Fruit fly (Drosophila melanogaster): ENCODE data around the gene Rcd-1r.

The Rcd-1r gene

DNA sequence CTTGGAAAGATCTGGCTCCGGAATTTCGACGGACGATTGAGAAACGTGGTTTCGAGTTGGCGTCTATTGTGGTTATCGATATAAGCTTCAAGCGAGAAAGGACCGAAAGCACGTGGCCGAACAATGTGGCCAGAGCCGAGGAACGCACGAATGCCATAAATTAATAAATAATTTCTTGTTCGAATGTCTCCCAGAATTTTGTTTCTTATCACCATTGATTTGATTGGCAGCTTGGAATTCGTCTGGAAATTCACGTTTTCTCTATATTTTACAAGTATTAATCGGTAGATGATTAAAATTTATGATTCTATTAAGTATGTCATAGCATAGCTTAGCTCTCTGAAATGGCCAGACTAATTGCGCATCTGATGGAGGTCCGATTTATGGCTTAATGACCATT, at the start of gene Rcd-1r:
Gene Rcd-1r, minus strand, starts transcription at position 101 of the 400 bp plus-strand sequence.
- TF ChIP-seq CG8478 (optimal IDR thresholded peaks at IDR 0.05) (no peak), CTCF (optimal IDR thresholded peaks at IDR 0.05) (no peak)

DNA sequence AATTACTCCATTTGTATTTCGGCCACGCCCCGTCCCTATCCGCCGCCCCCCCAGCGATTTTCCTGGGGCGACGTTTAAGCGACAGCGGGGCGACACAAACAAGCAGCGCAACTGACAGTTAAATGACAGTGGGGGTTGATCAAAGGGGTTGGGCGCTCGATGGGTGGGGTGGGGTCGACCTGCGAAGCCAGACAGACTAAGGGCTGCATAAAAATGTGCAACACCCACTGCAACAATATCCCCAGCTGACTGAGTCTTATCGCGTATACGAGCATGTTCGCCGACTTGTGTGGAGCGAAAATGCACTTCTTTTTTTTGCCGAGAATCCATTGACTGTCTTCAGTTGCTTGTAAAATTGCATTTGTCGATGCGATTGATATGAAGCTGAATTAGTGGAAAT, 17.9 kb upstream of the Rcd-1r start, which contains the start of gene CG9582:
Gene CG9582, minus strand, starts transcription at position 101 of the 400 bp plus-strand sequence.
- TF ChIP-seq CG8478 (optimal IDR thresholded peaks at IDR 0.05) (no peak), CTCF (optimal IDR thresholded peaks at IDR 0.05) (no peak)

DNA sequence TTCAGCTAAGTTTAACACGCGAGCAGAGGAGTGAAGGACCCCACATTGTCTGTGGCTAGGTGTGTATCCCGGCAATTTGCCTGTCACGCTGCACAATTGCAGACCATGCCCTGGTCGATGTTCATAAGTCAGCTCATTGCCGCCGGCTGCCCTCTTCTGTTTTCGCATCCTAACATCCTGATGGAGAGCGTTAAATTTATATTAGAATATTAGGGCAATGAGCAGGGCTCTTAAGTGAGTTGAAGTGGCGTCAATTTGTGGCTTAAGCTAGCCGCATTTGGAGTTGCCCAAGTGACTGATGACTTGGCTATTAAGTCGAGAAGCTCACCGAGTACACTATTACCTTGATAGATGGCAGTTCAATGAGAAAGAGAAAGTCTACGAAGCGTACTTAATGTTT, 12.3 kb upstream of the Rcd-1r start:
- TF ChIP-seq CG8478 (optimal IDR thresholded peaks at IDR 0.05) (no peak), CTCF (optimal IDR thresholded peaks at IDR 0.05) (no peak)

DNA sequence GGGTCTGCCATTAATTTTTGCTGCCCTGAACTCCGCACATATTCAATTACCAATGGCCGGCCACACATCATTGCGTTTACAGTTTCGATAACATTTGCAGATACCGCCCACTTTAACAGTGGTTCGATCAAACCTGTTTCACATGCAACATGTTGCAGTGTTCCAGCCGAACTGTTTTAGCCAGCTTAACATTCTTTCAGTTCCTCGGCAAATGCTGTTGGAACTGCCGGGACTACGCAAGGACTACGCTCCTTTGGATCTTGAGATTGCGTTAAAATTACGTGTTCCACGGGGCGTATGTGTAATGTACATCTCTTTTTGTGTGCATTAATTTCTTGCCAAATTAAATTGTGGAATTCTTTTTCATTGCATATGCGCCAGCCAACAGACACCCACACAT, 5.6 kb upstream of the Rcd-1r start:
- TF ChIP-seq CTCF (optimal IDR thresholded peaks at IDR 0.05) (no peak), CG8478 (optimal IDR thresholded peaks at IDR 0.05) (no peak)

DNA sequence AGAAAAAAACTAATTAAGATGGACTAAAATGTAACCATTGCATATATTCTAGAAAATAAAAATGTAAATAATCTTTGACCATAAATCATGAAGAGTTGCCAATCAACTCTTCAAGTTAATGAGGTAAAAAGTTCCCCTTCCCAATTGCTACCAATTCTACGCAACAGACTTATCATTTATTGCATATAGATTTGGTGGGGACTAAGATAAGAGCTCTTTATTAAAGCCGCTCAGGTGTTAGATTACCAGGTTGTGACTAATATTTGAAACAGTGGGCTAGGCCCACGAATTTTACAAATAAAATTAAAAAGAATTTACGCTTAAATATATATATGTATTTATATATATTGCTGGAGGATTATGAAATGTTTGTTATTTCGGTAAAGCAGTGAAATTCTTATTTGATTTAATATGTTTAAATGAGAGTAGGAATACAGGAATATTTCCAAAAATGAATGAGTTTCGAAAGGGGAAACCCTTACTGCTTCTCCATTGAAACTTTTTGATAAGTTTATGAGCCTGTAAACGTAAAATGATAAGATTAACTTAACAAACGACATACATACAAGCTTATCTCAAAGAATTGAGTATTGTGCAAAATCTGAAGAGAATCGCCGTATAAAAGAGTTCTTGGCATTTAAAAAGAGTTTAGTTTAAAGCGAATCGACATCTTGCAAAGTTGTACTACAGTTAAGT, 2.2 kb downstream of the Rcd-1r start, which contains the start of gene CG13102:
Gene CG13102, plus strand, starts transcription at position 646 of the 696 bp plus-strand sequence.
- TF ChIP-seq CG8478 (optimal IDR thresholded peaks at IDR 0.05), result no peak
- no peak for TF ChIP-seq CTCF (optimal IDR thresholded peaks at IDR 0.05)

DNA sequence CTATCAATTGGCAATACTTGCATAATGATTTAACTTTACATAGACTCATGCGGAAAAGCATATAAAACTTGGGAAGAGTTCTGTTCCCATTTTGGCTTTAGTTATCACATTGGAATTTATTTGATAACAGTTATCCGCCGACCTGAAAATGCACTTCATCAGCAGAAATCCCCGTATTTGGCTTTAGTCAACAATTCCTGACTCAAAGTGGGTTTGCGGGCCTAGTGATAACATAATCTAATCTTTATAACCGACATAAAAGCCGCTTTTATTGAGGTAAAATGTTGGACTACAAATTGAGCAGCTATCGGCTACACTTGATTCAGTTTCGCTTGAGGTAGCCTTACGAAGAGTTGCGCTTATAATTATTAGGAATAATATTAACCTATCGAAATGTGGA, 3.6 kb downstream of the Rcd-1r start, which contains the start of gene CG9568:
Gene CG9568, plus strand, starts transcription at position 317 of the 400 bp plus-strand sequence.
- no peak for TF ChIP-seq CG8478 (optimal IDR thresholded peaks at IDR 0.05)

DNA sequence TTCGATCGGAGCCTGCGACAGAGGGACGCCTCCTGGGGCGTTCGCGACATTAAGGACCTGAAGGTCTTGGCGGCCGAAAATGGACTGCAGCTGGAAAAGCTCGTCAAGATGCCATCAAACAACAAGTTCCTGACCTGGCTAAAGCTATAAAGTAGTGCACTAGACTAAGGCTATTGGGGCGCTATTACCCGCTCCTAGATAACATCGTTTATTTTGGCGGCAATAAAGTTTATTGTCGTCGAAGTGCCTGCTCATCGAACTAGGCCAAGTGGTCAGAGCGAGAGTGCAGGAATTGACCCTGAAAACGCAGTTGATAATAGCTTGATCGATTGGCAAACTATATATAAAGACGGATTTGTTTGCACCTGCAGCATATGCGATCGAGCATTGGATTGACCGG, 15.6 kb downstream of the Rcd-1r start, which contains the start of gene Try29F:
Gene Try29F, plus strand, starts transcription at position 301 of the 400 bp plus-strand sequence.
- TF ChIP-seq CTCF (optimal IDR thresholded peaks at IDR 0.05) (no peak), CG8478 (optimal IDR thresholded peaks at IDR 0.05) (no peak)

DNA sequence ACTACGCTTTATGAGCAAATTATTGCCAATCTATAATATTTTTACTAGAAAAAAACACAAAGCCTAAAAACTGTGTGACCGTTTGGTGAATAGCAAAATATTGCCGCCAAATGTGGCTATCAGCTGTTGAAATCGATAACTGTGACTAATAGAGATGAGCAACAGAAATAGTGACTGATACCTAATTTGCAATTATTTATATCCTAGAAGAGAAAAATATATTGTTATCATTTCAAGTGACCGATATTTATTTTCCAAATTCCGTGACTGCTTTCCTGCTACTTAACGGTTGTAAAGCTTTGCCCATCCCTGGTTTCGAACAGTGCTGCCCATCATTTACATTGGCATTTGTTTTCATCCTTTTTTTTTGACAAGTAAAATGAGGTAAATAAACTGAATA, 16.6 kb downstream of the Rcd-1r start, which contains the start of the genes alien and CG18661:
Gene alien, minus strand, starts transcription at position 95 of the 400 bp plus-strand sequence.
Gene CG18661, plus strand, starts transcription at position 321 of the 400 bp plus-strand sequence.
- TF ChIP-seq CTCF (optimal IDR thresholded peaks at IDR 0.05) (peak; percentile 16 to 48), CG8478 (optimal IDR thresholded peaks at IDR 0.05) (no peak)

DNA sequence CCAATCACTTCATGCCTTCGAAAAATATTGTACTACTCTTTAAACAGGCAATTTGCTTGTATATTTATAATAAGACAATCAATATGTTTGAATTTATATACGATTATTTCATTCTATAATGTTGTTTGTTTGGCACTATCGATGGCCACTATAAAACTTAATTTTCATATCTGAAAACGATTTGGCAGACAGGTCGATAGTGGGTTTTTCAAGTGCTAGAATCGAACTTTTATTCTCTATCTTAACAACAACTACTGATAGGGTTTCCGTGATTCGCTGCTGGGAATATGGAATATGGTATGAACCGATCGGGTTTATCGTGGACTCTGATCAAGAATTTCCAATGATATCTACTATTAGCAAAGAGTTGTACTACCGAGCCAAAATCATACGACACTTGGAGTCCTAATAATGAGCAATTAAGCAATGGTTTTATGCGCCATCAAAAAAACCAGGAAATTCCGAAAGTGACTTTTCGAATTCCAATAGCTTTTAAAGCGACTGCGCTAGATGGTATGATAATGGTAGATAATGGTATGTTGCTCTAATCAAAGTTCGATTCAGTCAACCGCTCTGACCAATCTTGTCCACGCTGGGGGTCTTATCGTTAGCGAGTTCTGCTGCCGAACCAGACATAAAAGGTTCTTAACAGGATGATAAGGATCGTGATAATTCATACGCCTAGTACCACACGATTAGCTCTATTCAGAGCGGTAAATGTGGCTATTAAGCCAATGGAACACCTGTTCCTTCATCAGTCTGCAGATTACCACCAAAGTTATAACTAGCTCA, 20.0 kb downstream of the Rcd-1r start, which contains the start of gene CG17906:
Gene CG17906, plus strand, starts transcription at position 742 of the 792 bp plus-strand sequence.
- TF ChIP-seq CTCF (optimal IDR thresholded peaks at IDR 0.05) (no peak), CG8478 (optimal IDR thresholded peaks at IDR 0.05) (no peak)

DNA sequence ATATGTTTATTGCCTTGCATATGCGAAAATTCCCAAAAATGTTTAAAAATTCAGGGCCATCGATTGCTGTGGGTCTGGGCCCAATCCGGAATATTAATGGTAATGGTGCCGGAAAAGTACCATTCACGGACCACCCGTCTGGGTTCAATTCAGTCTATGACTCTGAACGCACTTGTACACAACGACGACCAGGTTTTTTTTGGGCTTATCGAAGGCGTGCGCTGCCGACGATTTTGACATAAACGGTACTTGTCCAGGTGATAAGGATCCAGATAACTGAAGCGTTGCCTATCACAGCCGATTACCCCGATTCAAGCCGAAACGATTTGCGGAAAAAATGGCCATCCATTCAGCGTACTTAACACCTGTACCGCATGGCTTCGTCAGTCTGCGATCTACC, 22.3 kb downstream of the Rcd-1r start, which contains the start of gene CG9555:
Gene CG9555, plus strand, starts transcription at position 153 of the 400 bp plus-strand sequence.
- TF ChIP-seq CTCF (optimal IDR thresholded peaks at IDR 0.05) (no peak), CG8478 (optimal IDR thresholded peaks at IDR 0.05) (no peak)

DNA sequence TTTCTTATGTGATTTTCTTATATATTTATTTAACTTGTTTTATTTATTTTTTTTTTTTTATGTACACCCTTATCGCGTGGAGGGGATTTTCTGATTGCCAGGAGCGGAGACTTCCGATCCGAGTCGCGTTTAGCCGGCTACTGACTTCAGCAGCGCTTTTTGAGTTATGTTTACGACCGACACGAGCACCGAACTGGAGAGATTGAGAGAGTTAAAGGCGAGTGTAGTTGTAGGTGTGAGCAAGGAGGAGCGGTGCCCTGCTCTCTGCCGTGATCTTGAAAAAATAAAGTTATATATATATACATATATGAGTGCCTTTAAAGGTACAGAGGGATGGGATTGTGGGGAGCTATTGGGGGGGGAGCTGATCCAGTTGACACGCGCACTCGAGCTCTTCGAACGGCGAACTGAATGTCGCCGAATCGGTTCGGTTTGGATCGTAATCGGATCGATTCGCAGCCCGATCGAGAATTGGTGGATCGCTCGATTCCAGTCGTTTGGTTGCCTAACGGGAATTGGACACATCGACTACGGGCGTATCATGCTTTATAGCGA, 24.8 kb downstream of the Rcd-1r start, which contains the start of gene rost:
Gene rost, minus strand, starts transcription at position 503 of the 555 bp plus-strand sequence.
- no peak for TF ChIP-seq CTCF (optimal IDR thresholded peaks at IDR 0.05)
- TF ChIP-seq CG8478 (optimal IDR thresholded peaks at IDR 0.05), result no peak

DNA sequence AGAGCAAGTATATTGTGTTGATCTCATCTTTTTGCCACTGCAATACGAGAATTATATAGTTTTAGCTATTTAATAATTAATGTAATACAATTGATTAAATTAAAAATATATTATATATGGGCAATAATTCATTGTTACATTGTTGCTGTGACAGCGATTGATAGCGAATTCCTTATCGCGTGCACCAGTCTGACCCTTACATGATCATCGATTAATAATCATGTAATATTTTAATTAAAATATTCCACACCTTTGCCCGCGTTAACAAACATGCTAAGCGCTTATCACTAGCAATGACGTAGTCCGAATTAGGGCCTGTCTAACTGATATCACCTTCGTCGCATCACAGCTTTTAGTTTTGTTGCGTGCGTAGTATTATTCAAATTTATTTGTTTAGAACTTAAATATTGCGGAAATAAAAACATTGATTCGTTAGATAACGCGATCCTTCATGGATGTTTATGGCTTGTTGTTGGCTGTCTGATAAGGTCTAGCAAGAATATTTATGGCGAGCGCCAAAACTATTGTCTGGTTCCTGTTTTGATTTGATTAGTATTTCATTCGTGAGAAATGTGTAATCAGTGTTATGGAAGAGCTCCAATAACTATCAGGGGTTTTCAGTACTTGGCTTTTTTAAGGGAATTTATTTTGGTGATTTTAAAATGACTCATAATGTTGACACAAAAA, 26.5 kb downstream of the Rcd-1r start:
- no peak for TF ChIP-seq CG8478 (optimal IDR thresholded peaks at IDR 0.05)

DNA sequence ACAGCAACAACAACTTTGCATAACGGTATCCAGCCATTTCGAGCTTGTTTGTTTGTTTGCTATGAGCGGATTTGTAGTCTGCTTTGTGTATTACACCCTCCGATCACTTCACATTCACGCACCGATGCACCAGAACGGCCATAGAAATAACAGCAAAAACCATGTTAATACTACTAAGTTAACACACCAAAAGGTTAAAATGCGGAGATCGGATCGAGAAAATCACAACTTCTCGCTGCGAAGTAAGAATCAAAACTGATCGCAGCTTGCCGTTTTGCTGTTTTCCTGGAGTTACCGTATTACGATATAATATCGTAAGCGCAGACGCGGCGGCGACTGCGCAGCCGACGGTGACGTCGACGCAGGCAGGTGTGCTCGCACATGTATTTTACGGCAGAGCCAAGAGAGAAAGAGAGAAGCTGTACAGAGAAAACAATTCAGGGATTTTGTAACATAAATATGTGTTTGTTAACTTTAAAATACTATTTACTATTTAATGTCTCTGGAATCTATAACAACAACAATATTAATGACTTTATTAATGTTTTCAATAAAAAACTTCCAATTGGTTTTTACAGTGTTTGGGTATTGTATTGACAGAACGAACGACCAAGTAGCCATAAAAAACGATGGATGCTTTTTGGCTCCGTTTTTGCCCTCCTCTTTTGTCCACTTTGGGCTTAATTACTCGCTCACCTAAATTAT, 29.1 kb downstream of the Rcd-1r start, which contains the start of gene CG13101:
Gene CG13101, minus strand, starts transcription at position 259 of the 705 bp plus-strand sequence.
- TF ChIP-seq CTCF (optimal IDR thresholded peaks at IDR 0.05) (no peak), CG8478 (optimal IDR thresholded peaks at IDR 0.05) (no peak)
